Fruit fly (Drosophila melanogaster): ENCODE measurements around the gene CG33764.

Gene CG33764

DNA sequence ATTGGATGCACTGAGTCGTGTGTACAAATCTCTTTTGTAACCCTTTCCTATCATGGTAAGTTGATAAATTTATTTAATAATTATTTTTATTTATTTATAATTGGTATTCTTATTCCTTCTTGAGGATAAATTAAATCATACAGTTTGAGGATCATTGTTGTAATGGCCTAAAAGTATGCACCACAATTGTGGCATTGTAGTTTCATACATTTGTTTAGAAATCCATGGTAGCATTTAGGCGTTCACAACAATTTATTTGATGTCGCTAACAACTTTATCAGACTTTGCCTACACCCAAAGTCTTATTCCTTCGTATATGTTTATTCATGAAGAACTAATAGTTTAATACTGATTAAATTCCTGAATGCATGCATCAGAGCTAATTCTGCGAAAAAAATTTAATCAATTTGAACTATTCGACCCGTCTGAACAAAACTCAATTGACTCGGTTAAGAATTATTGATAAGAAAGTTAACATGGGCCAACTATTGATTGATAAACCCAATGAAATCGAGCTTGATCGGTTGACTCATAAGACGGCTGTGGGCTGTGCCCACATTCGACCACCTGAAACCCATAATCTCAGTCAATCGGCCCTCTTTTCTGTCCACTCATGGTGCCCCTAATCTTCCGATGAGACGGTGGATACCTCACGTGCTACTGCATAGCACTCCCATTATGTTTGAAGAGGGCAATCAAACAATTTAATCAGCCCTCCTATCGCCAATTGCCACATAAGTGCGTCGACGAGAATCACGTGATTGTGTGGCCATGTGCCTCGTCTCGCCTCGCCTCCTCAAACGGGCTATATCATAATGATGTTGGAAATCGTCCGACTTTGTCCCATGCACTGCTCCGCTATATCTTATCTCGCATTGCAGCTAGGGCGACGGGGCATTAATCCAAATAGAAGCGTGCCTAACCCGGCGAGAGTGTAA is 47.7 kb downstream of the CG33764 start (continued):
- TF ChIP-seq Hr39 (optimal IDR thresholded peaks at IDR 0.05) = no peak
- TF ChIP-seq ara (GFP tag; IDR thresholded peaks at IDR 0.05) = 0 out of 2 replicates have a peak, but pooled peaks have one; percentile 24
- TF ChIP-seq gem (tag; optimal IDR thresholded peaks at IDR 0.05) = no peak
- no peak for TF ChIP-seq CG12104 (GFP tag; optimal IDR thresholded peaks at IDR 0.05)
- no peak for TF ChIP-seq trh (GFP tag; optimal IDR thresholded peaks at IDR 0.05)
- TF ChIP-seq H2.0 (GFP tag; IDR thresholded peaks at IDR 0.05) = no peak
- TF ChIP-seq CG2875 (GFP tag; optimal IDR thresholded peaks at IDR 0.05) = peak; percentile 30
- TF ChIP-seq CG9437 (GFP tag; optimal IDR thresholded peaks at IDR 0.05) = no peak
- TF ChIP-seq CG2120 (GFP tag; optimal IDR thresholded peaks at IDR 0.05) = no peak
- TF ChIP-seq zf30C (GFP tag; optimal IDR thresholded peaks at IDR 0.05) = no peak
- TF ChIP-seq Rx (GFP tag; IDR thresholded peaks at IDR 0.05) = no peak
- TF ChIP-seq kni (GFP tag; optimal IDR thresholded peaks at IDR 0.05) = no peak
- no peak for TF ChIP-seq CHES-1-like (GFP tag; optimal IDR thresholded peaks at IDR 0.05)
- no peak for TF ChIP-seq dmrt11E (tag; optimal IDR thresholded peaks at IDR 0.05)
- TF ChIP-seq CG7928 (GFP tag; optimal IDR thresholded peaks at IDR 0.05) = no peak
- no peak for TF ChIP-seq insv (GFP tag; optimal IDR thresholded peaks at IDR 0.05)
- TF ChIP-seq Dip2 (GFP tag; IDR thresholded peaks at IDR 0.05) = no peak
- TF ChIP-seq chinmo (GFP tag; IDR thresholded peaks at IDR 0.05; ENCODE audit: partially characterized antibody) = 0 out of 4 replicates have a peak, but pooled peaks have one; percentile 67
- TF ChIP-seq esg (GFP tag; conservative IDR thresholded peaks at IDR 0.05) = no peak
- TF ChIP-seq cwo (GFP tag; optimal IDR thresholded peaks at IDR 0.05) = peak; percentile 100
- no peak for TF ChIP-seq tin (GFP tag; optimal IDR thresholded peaks at IDR 0.05)
- TF ChIP-seq dimm (GFP tag; IDR thresholded peaks at IDR 0.05) = no peak
- TF ChIP-seq otp (GFP tag; IDR thresholded peaks at IDR 0.05) = no peak; the same call in 2 of the 3 replicates
- no peak for TF ChIP-seq ato (GFP tag; IDR thresholded peaks at IDR 0.05; ENCODE audit: partially characterized antibody)
- TF ChIP-seq kah (GFP tag; optimal IDR thresholded peaks at IDR 0.05) = no peak
- peak; percentile 32 for TF ChIP-seq lab (GFP tag; optimal IDR thresholded peaks at IDR 0.05)
- TF ChIP-seq tup (GFP tag; optimal IDR thresholded peaks at IDR 0.05) = no peak
- no peak for TF ChIP-seq CG13123 (GFP tag; optimal IDR thresholded peaks at IDR 0.05)
- TF ChIP-seq D19B (GFP tag; optimal IDR thresholded peaks at IDR 0.05) = no peak
- no peak for TF ChIP-seq gcm (GFP tag; optimal IDR thresholded peaks at IDR 0.05)
- TF ChIP-seq CG10959 (GFP tag; IDR thresholded peaks at IDR 0.05) = no peak
- TF ChIP-seq CG18262 (tag; optimal IDR thresholded peaks at IDR 0.05) = no peak
- TF ChIP-seq bsh (GFP tag; optimal IDR thresholded peaks at IDR 0.05) = no peak
- 0 out of 2 replicates have a peak, but pooled peaks have one; percentile 11 for TF ChIP-seq MBD-R2 (GFP tag; IDR thresholded peaks at IDR 0.05)
- TF ChIP-seq CG2712 (tag; optimal IDR thresholded peaks at IDR 0.05) = no peak
- TF ChIP-seq Hr3 (GFP tag; optimal IDR thresholded peaks at IDR 0.05) = no peak
